Worm (Caenorhabditis elegans) whole organism, L3 larva: ENCODE results near the gene disl-2.

Experiments
- R02D3.7 ChIP-seq: fragments of 150-350 bp; optimal IDR thresholded peaks from 2 replicates; lab custom pipeline; 2014; ENCODE audit warnings: missing biosample characterization, missing genetic modification characterization
- ZK546.5 ChIP-seq: sonication (generic microtip); optimal IDR thresholded peaks from 2 replicates; lab custom pipeline; 2017; ENCODE audit warnings: missing biosample characterization, missing genetic modification characterization
- aly-2 ChIP-seq: fragments of 150-350 bp; optimal IDR thresholded peaks from 2 replicates; lab custom pipeline; 2014; ENCODE audit warnings: missing biosample characterization, missing genetic modification characterization
- ama-1 ChIP-seq: fragments of 150-350 bp; optimal IDR thresholded peaks from 2 replicates; lab custom pipeline; 2018
- ceh-16 ChIP-seq: sonication (generic microtip); optimal IDR thresholded peaks from 2 replicates; lab custom pipeline; 2017; ENCODE audit warnings: missing biosample characterization, missing genetic modification characterization
- ceh-28 ChIP-seq: fragments of 150-350 bp; optimal IDR thresholded peaks from 2 replicates; lab custom pipeline; 2014; ENCODE audit warnings: missing biosample characterization, missing genetic modification reagents, missing genetic modification characterization
- ceh-82 ChIP-seq: fragments of 150-350 bp; optimal IDR thresholded peaks from 2 replicates; lab custom pipeline; 2014; ENCODE audit warnings: missing biosample characterization, missing genetic modification characterization
- ceh-9 ChIP-seq: sonication (generic microtip); optimal IDR thresholded peaks from 2 replicates; lab custom pipeline; 2018; ENCODE audit warnings: missing biosample characterization, missing genetic modification characterization
- egl-27 ChIP-seq: sonication (generic microtip); optimal IDR thresholded peaks from 4 replicates; lab custom pipeline; 2017; ENCODE audit warnings: missing biosample characterization, missing genetic modification reagents, missing genetic modification characterization
- egl-5 ChIP-seq: fragments of 150-350 bp; optimal IDR thresholded peaks from 2 replicates; lab custom pipeline; 2017; ENCODE audit warnings: missing biosample characterization, missing genetic modification reagents, missing genetic modification characterization, inconsistent platforms
- elt-1 ChIP-seq: fragments of 150-350 bp; optimal IDR thresholded peaks from 2 replicates; lab custom pipeline; 2014; ENCODE audit warnings: missing biosample characterization, missing genetic modification characterization
- elt-2 ChIP-seq: sonication (generic microtip); optimal IDR thresholded peaks from 2 replicates; lab custom pipeline; 2016; ENCODE audit warnings: missing genetic modification reagents, mild to moderate bottlenecking, missing genetic modification characterization, missing compliant biosample characterization
- eor-1 ChIP-seq, 2 experiments: fragments of 150-350 bp; optimal IDR thresholded peaks; 2 replicates each; lab custom pipeline; 2014 to 2018; ENCODE audit warnings: missing biosample characterization in 2 of 2, missing genetic modification characterization in 2 of 2
- fkh-2 ChIP-seq: fragments of 150-350 bp; optimal IDR thresholded peaks from 2 replicates; lab custom pipeline; 2014; ENCODE audit warnings: missing biosample characterization, missing genetic modification reagents, missing genetic modification characterization
- hmg-11 ChIP-seq: sonication (generic microtip); optimal IDR thresholded peaks from 2 replicates; lab custom pipeline; 2016; ENCODE audit warnings: missing genetic modification characterization, missing compliant biosample characterization
- jun-1 ChIP-seq: fragments of 150-350 bp; optimal IDR thresholded peaks from 2 replicates; lab custom pipeline; 2014; ENCODE audit warnings: missing biosample characterization, missing genetic modification reagents, missing genetic modification characterization
- lin-15B ChIP-seq: fragments of 150-350 bp; optimal IDR thresholded peaks from 2 replicates; lab custom pipeline; 2014; ENCODE audit warnings: missing biosample characterization, missing genetic modification characterization
- lin-39 ChIP-seq: fragments of 150-350 bp; optimal IDR thresholded peaks from 2 replicates; lab custom pipeline; 2018; ENCODE audit warnings: missing biosample characterization, missing genetic modification reagents, missing genetic modification characterization
- lsy-12 ChIP-seq: sonication (generic microtip); optimal IDR thresholded peaks from 2 replicates; lab custom pipeline; 2016; ENCODE audit warnings: mild to moderate bottlenecking, missing genetic modification characterization, missing compliant biosample characterization
- nfya-1 ChIP-seq: sonication (generic microtip); optimal IDR thresholded peaks from 2 replicates; lab custom pipeline; 2017; ENCODE audit warnings: missing genetic modification characterization, mild to moderate bottlenecking, missing compliant biosample characterization, antibody characterized with exemption, moderate library complexity; ENCODE audit not compliant: insufficient read depth
- nhr-11 ChIP-seq: fragments of 150-350 bp; optimal IDR thresholded peaks from 2 replicates; lab custom pipeline; 2014; ENCODE audit warnings: missing biosample characterization, missing genetic modification characterization
- nhr-12 ChIP-seq: fragments of 150-350 bp; optimal IDR thresholded peaks from 2 replicates; lab custom pipeline; 2014; ENCODE audit warnings: missing biosample characterization, missing genetic modification characterization
- nhr-23 ChIP-seq: fragments of 150-350 bp; optimal IDR thresholded peaks from 2 replicates; lab custom pipeline; 2014; ENCODE audit warnings: missing biosample characterization, missing genetic modification reagents, missing genetic modification characterization
- nhr-28 ChIP-seq: fragments of 150-350 bp; optimal IDR thresholded peaks from 2 replicates; lab custom pipeline; 2014; ENCODE audit warnings: missing biosample characterization, missing genetic modification characterization
- nhr-43 ChIP-seq: sonication (generic microtip); optimal IDR thresholded peaks from 2 replicates; lab custom pipeline; 2016; ENCODE audit warnings: mild to moderate bottlenecking, missing genetic modification characterization, missing compliant biosample characterization; ENCODE audit not compliant: poor library complexity, severe bottlenecking
- nhr-67 ChIP-seq: fragments of 150-350 bp; optimal IDR thresholded peaks from 2 replicates; lab custom pipeline; 2014; ENCODE audit warnings: missing biosample characterization, missing genetic modification characterization
- nhr-77 ChIP-seq: fragments of 150-350 bp; optimal IDR thresholded peaks from 2 replicates; lab custom pipeline; 2014; ENCODE audit warnings: missing biosample characterization, missing genetic modification characterization
- pha-4 ChIP-seq: fragments of 150-350 bp; optimal IDR thresholded peaks from 2 replicates; lab custom pipeline; 2014; ENCODE audit warnings: missing biosample characterization, missing genetic modification reagents, missing genetic modification characterization
- tbx-2 ChIP-seq: sonication (generic microtip); optimal IDR thresholded peaks from 2 replicates; lab custom pipeline; 2016; ENCODE audit warnings: mild to moderate bottlenecking, missing genetic modification characterization, missing compliant biosample characterization
- unc-39 ChIP-seq: sonication (generic microtip); optimal IDR thresholded peaks from 4 replicates; lab custom pipeline; 2017; ENCODE audit warnings: missing biosample characterization, missing genetic modification characterization
- unc-62 ChIP-seq: fragments of 150-350 bp; sonication (generic microtip); optimal IDR thresholded peaks from 4 replicates; lab custom pipeline; 2014; ENCODE audit warnings: missing biosample characterization, missing genetic modification reagents, missing genetic modification characterization
- zag-1 ChIP-seq: fragments of 150-350 bp; optimal IDR thresholded peaks from 2 replicates; lab custom pipeline; 2014; ENCODE audit warnings: missing biosample characterization, missing genetic modification characterization
- ztf-11 ChIP-seq: fragments of 150-350 bp; optimal IDR thresholded peaks from 2 replicates; lab custom pipeline; 2014; ENCODE audit warnings: missing biosample characterization, missing genetic modification characterization
- ztf-4 ChIP-seq: fragments of 150-350 bp; optimal IDR thresholded peaks from 2 replicates; lab custom pipeline; 2014; ENCODE audit warnings: missing biosample characterization, missing genetic modification characterization

Gene disl-2

DNA sequence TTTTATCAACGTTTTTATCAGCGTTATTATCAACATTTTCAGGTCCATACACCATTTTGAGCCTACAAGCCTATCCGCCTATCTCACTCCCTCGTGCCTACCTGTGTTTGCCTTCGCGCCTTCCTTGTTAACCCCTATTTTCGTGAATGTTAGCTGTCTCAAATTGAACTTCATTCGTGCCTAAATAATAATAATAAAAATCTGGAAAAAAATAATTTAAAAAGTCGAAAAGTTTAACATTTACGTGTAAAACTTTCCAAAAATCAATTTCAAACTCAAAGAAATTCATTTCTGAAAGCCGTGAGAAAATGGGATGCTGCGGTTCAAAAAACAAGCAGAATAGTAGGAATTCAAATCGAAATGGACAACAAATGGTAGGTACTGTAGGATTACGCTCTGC lies 35.0 kb downstream of the disl-2 start, which contains the start of gene R02F2.10:
R02F2.10 (plus strand) TSS at position 301 of the 400 bp plus-strand sequence.
- TF ChIP-seq eor-1 (tag; optimal IDR thresholded peaks at IDR 0.05; lab: Kevin White, UChicago): no peak
- TF ChIP-seq nhr-23: no peak
- TF ChIP-seq nhr-12 (tag; lab: Kevin White, UChicago): no peak
- TF ChIP-seq unc-39: no peak
- TF ChIP-seq elt-1 (tag; lab: Kevin White, UChicago): no peak
- TF ChIP-seq ZK546.5 (tag; lab: Kevin White, UChicago): no peak

DNA sequence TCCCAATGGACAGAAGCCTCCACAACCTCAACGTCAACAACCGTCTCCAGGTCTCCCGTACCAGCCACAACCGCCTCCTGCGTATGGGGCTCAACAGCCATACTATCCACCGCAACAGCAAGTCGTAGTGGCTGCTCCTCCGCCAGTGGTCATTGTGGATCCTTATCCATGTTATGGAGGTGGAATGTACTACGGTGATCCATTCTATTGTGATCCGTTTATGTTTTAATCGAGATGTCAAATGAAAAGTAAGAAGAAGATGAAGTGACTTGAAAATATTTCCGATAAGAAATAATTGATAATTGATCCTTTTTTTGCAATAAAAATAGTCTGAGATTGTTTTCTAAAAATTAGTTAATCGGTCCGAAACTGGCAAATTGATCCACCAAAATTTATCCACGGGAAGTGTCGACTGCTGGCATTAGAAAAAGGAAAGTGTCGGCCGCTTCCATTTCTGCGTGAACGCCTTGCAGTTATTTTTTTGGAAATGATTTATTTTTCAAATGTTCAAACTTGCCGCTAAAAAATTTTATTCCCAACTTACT lies 35.9 kb downstream of the disl-2 start, which contains the start of the genes R02F2.6 and R02F2.5:
R02F2.6 (minus strand) TSS at position 101 of the 545 bp plus-strand sequence.
R02F2.5 (plus strand) TSS at position 495 of the 545 bp plus-strand sequence.
- no peak for TF ChIP-seq pha-4 (tag; lab: Kevin White, UChicago)
- TF ChIP-seq unc-62 (GFP tag; lab: Kevin White, UChicago): no peak
- no peak for TF ChIP-seq egl-5
- TF ChIP-seq hmg-11 (tag; lab: Kevin White, UChicago): no peak
- no peak for TF ChIP-seq ZK546.5 (tag; lab: Kevin White, UChicago)
- no peak for TF ChIP-seq aly-2 (tag; lab: Kevin White, UChicago)
- no peak for TF ChIP-seq nhr-77
- no peak for TF ChIP-seq egl-27 (tag; lab: Kevin White, UChicago)
- TF ChIP-seq lin-39: no peak
- TF ChIP-seq, all 47 proteins: peak for 0

DNA sequence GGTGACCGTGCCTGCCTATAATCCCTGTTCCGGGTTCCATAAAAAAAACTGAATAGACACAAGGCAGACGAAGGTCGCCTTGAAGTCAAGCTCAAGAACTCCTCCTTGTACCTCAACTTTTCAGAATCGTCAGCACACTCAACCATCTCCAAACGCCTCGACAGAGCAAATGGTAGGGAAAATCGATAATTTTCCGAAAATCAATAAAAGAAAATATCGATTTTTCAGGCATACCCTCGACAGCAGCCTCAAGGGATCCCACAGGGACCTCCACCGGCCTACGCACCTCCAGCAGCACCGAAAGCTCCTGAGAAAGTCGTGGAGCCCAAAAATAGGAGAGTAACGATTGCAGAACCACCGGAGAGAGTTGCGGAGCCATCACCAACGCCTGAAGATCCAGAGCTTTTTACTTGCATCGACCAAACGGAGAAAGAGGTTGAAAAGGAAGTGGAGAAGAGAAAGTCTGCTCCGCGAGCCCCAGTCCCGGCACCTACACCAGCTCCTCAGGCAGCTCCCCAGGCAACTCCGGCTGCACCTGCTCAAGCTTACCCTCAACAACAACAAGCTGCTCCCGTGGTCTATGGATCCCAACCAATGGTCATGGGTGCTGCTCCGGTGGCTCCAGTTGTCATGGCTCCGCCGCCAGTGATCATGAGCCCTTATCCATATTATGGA lies 36.7 kb downstream of the disl-2 start:
- TF ChIP-seq R02D3.7 (tag; lab: Kevin White, UChicago): no peak
- peak; percentile 51 for TF ChIP-seq ceh-28 (tag; lab: Kevin White, UChicago)

DNA sequence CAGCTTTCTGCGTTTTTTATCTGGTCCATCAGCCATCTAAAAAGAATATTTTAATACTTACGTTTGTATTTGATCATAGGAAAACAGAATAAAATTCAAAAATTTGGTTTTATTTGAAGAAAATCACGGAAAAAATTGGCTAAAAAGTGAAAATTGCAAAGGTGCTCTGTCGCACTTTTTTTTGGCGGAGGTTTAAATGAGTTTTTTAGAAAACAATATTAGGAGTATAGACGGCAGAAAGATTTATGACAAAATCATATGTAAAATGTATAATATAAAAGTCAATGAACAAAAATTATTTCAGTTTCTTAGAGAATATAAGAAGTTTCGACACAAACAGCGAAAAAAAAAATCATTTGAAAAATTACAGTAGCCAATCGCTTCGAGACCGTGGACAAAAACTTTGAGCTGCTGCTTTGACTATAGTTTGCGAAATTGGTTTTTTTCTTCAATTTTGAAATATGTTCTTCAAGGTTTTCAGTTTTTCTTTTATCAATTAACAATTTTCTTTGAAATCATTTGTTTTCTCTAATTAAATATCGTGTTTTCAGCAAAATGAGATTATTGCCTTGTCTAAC lies 40.9 kb downstream of the disl-2 start, which contains the start of the genes R02F2.7 and R02F2.4:
R02F2.7 (minus strand) TSS at position 36 of the 578 bp plus-strand sequence.
R02F2.4 (plus strand) TSS at position 552 of the 578 bp plus-strand sequence.
- no peak for TF ChIP-seq jun-1 (tag; lab: Kevin White, UChicago)
- peak; percentile 12 for TF ChIP-seq lin-15B (tag; lab: Kevin White, UChicago)
- no peak for TF ChIP-seq unc-39
- no peak for TF ChIP-seq ZK546.5 (tag; lab: Kevin White, UChicago)
- TF ChIP-seq ztf-4 (tag; lab: Kevin White, UChicago): no peak
- no peak for TF ChIP-seq elt-2 (tag; lab: Kevin White, UChicago)
- TF ChIP-seq zag-1 (tag; lab: Kevin White, UChicago): no peak
- no peak for TF ChIP-seq ceh-28 (tag; lab: Kevin White, UChicago)
- TF ChIP-seq nhr-23: peak; percentile 23
- TF ChIP-seq ama-1: no peak
- TF ChIP-seq tbx-2 (tag; lab: Kevin White, UChicago): no peak
- TF ChIP-seq ceh-82 (tag; lab: Kevin White, UChicago): no peak
- TF ChIP-seq nfya-1 (tag; lab: Kevin White, UChicago): peak; percentile 2

DNA sequence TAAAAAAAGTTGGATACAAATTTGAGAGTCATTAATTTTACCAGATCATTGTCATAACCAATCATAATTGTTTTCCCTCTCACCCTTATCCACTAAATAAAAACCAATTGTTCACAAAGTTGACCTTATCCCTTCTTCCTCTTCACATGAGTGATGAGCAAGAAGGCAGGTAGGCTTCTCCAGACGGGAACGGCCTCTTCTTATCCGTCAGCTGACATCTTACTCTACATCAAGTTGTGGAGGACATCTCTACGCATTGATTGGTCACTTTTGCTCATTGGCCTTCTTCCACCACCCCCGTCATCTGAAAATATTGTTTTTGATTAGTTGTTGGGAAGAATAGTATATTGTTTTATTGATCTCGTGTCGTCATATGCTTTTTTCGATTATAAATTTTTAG lies 43.4 kb downstream of the disl-2 start:
- TF ChIP-seq nfya-1 (tag; lab: Kevin White, UChicago) (peak; percentile 54), elt-1 (tag; lab: Kevin White, UChicago) (no peak)
- TF ChIP-seq, all 47 proteins: peak for 1

DNA sequence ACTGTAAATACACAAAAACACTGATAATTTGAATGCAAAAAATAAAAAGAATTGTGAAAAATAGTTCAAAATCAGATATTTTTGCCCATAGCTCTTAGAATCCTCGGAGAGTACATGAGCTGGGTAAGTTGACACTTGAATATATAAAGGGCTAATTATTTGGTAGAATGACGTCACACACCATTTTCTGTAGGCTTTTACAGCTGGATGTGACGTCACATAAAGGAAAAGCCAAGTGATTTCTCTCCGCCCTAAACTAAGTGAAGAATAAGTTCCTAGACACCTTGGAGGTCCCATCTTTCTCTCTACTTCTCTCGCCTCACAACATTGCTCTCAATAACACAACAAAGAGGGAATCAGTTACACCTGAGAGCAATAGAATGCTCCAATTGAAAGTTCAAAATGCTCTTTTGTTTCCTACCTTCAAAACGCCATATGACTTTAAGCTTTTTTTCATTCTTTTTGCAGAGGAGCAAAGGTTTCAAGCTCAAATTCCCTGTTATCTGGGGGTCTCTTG lies 44.2 kb downstream of the disl-2 start, which contains the start of gene osg-1:
osg-1 (plus strand) TSS at position 467 of the 517 bp plus-strand sequence.
- no peak for TF ChIP-seq lsy-12 (tag; lab: Kevin White, UChicago)
- TF ChIP-seq nfya-1 (tag; lab: Kevin White, UChicago): no peak
- no peak for TF ChIP-seq zag-1 (tag; lab: Kevin White, UChicago)
- TF ChIP-seq eor-1 (tag; optimal IDR thresholded peaks at IDR 0.05; lab: Kevin White, UChicago): no peak
- TF ChIP-seq fkh-2: no peak
- no peak for TF ChIP-seq nhr-28 (tag; lab: Kevin White, UChicago)
- no peak for TF ChIP-seq tbx-2 (tag; lab: Kevin White, UChicago)
- TF ChIP-seq ceh-9 (tag; lab: Kevin White, UChicago): no peak
- TF ChIP-seq nhr-11 (tag; lab: Kevin White, UChicago): no peak
- TF ChIP-seq nhr-67 (tag; lab: Kevin White, UChicago): no peak
- no peak for TF ChIP-seq ceh-16 (tag; lab: Kevin White, UChicago)
- no peak for TF ChIP-seq ztf-11 (tag; lab: Kevin White, UChicago)
- no peak for TF ChIP-seq elt-2 (tag; lab: Kevin White, UChicago)
- TF ChIP-seq ztf-4 (tag; lab: Kevin White, UChicago): no peak
- no peak for TF ChIP-seq nhr-43
